Fruit fly (Drosophila melanogaster) whole organism, adult: Measurements from ENCODE around the gene MED26.

Source experiments
- CG1620 ChIP-seq: fragments of 200-800 bp; sonication (Bioruptor generic); optimal IDR thresholded peaks from 2 replicates; lab custom pipeline; 2016; ENCODE audit warnings: missing biosample characterization, missing genetic modification characterization
- kay ChIP-seq: fragments of 200-800 bp; sonication (Bioruptor generic); peaks from one replicate; lab custom pipeline; 2016; ENCODE audit warnings: missing biosample characterization, missing genetic modification characterization, borderline replicate concordance
- ovo ChIP-seq: fragments of 200-800 bp; sonication (Bioruptor generic); optimal IDR thresholded peaks from 2 replicates; lab custom pipeline; 2016; ENCODE audit warnings: missing biosample characterization, missing genetic modification characterization

DNA sequence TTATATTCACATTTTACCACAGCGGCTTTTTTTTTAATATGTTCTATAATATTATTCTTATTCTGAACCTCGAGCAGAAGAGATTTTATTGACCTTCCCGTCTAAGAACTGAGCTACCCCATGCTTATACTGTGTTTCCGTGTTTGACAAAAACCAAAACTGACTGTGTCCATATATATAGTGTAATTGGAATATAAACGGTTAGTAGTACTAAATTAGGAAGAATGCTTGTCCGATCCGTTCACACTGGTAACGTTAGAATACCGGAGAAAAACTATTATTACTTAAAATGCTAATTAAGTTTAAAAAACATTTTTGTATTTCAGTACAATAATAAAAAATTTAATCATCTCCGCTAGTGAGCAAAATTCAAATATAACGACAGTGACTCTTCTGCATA, 428 bp downstream of the MED26 start:
- TF ChIP-seq ovo (GFP tag; lab: Kevin White, UChicago) (no peak), kay (GFP tag; lab: Kevin White, UChicago) (no peak), CG1620 (GFP tag; lab: Kevin White, UChicago) (no peak)
